Fruit fly (Drosophila melanogaster): Measurements from ENCODE around the gene pbl.

DNA sequence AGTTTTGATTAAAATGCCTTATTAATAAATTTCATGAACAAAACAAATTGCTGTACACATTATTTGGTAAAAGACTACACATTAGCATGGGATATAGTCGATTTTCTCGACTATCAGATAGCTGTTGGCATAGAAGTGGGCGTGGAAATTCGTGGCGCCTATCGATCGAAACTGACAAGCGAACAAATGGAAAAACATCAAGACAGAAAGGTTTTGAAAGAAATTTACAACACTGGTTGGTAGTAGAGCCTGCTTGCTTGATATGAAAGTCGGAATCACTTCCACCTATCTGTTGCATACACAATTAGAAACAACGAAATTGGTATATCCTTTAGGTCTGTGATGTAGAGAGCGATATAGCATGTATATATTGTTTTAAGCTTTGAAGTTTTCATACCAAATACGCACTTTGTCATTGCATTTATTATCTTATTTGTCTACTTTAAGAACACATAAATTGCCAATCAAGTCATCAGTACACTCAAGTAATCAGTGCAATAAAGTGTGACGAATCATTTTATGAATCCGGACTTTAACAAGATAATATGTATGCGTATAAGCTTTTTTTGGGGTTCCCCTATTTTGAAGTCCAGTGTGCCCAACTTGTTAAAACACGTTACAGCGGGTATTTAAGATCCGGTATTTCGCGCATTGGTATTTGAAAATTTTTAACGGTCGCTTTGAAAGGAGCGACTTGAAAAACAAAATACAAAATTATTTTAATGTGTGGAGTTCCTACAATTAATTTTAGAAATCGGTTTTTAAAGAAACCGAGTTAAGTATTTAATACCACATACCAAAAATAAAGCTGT, 4.3 kb upstream of the pbl start:
- TF ChIP-seq CG8478 (optimal IDR thresholded peaks at IDR 0.05), result no peak
- TF ChIP-seq CTCF (optimal IDR thresholded peaks at IDR 0.05), result no peak

All from S2 (cell line).